Worm (Caenorhabditis elegans) whole organism, young adult: ENCODE results near the gene gly-13.
A peak's percentile ranks its signal among the peaks of the same experiment; 100 is the strongest.

Source experiments
- B0019.2 ChIP-seq: fragments of 200-800 bp; sonication (Bioruptor generic); conservative IDR thresholded peaks from 2 replicates; pipeline ENCODE4 v1.3.6; 2022; ENCODE audit warnings: missing genetic modification reagents, missing genetic modification characterization, missing compliant biosample characterization
- B0261.1 ChIP-seq: sonication (generic microtip); optimal IDR thresholded peaks from 2 replicates; lab custom pipeline; 2016; ENCODE audit warnings: mild to moderate bottlenecking, missing genetic modification characterization, moderate library complexity, missing compliant biosample characterization
- B0336.3 ChIP-seq: fragments of 200-800 bp; sonication (Bioruptor generic); IDR thresholded peaks from 2 replicates; pipeline ENCODE4 v1.3.6; 2022; ENCODE audit warnings: missing genetic modification characterization, missing compliant biosample characterization
- F22D6.2 ChIP-seq: sonication (generic microtip); optimal IDR thresholded peaks from 2 replicates; lab custom pipeline; 2016; ENCODE audit warnings: mild to moderate bottlenecking, missing genetic modification characterization, missing compliant biosample characterization
- F37B4.10 ChIP-seq: fragments of 200-800 bp; sonication (Bioruptor generic); IDR thresholded peaks from 2 replicates; pipeline ENCODE4 v1.3.6; 2022; ENCODE audit warnings: missing genetic modification characterization, missing compliant biosample characterization
- F52B5.7 ChIP-seq: sonication (generic microtip); optimal IDR thresholded peaks from 2 replicates; lab custom pipeline; 2016; ENCODE audit warnings: mild to moderate bottlenecking, missing genetic modification characterization, missing compliant biosample characterization
- F55B11.4 ChIP-seq: sonication (generic microtip); optimal IDR thresholded peaks from 2 replicates; lab custom pipeline; 2016; ENCODE audit warnings: missing compliant biosample characterization, missing genetic modification characterization, borderline replicate concordance; ENCODE audit not compliant: insufficient read depth
- F57A8.1 ChIP-seq: fragments of 200-800 bp; sonication (Bioruptor generic); optimal IDR thresholded peaks from 2 replicates; lab custom pipeline; 2018; ENCODE audit warnings: mild to moderate bottlenecking, missing genetic modification characterization, moderate library complexity, missing compliant biosample characterization
- Y67H2A.10 ChIP-seq: fragments of 200-800 bp; sonication (Bioruptor generic); conservative IDR thresholded peaks from 2 replicates; pipeline ENCODE4 v1.3.6; 2022; ENCODE audit warnings: missing genetic modification reagents, missing genetic modification characterization, missing compliant biosample characterization
- Y79H2A.3 ChIP-seq: fragments of 200-800 bp; sonication (Bioruptor generic); conservative IDR thresholded peaks from 2 replicates; pipeline ENCODE4 v1.3.6; 2022; ENCODE audit warnings: missing genetic modification reagents, missing genetic modification characterization, missing compliant biosample characterization
- Y95B8A.8 ChIP-seq: fragments of 200-800 bp; sonication (Bioruptor generic); IDR thresholded peaks from 2 replicates; pipeline ENCODE4 v1.3.6; 2022; ENCODE audit warnings: missing genetic modification reagents, missing genetic modification characterization, missing compliant biosample characterization
- akir-1 ChIP-seq: fragments of 200-800 bp; sonication (Bioruptor generic); optimal IDR thresholded peaks from 2 replicates; lab custom pipeline; 2018; ENCODE audit warnings: mild to moderate bottlenecking, missing genetic modification characterization, moderate library complexity, missing compliant biosample characterization
- ama-1 ChIP-seq, 3 experiments: fragments of 150-350 bp in 1 of 3; sonication (generic microtip) in 2 of 3; optimal IDR thresholded peaks; 2 replicates each; lab custom pipeline; 2014 to 2018; ENCODE audit warnings: missing biosample characterization in 2 of 3, missing genetic modification characterization in 2 of 3, missing genetic modification reagents in 2 of 3
- aptf-2 ChIP-seq: fragments of 200-800 bp; sonication (Bioruptor generic); conservative IDR thresholded peaks from 2 replicates; pipeline ENCODE4 v1.3.6; 2022; ENCODE audit warnings: missing genetic modification reagents, missing genetic modification characterization, missing compliant biosample characterization
- aptf-3 ChIP-seq: fragments of 200-800 bp; sonication (Bioruptor generic); IDR thresholded peaks from 2 replicates; pipeline ENCODE4 v1.3.6; 2022; ENCODE audit warnings: missing genetic modification characterization, missing compliant biosample characterization
- athp-1 ChIP-seq: sonication (generic microtip); optimal IDR thresholded peaks from 2 replicates; lab custom pipeline; 2017; ENCODE audit warnings: mild to moderate bottlenecking, missing genetic modification characterization, missing compliant biosample characterization
- attf-5 ChIP-seq: fragments of 200-800 bp; sonication (Bioruptor generic); optimal IDR thresholded peaks from 2 replicates; lab custom pipeline; 2018; ENCODE audit warnings: mild to moderate bottlenecking, missing genetic modification characterization, missing compliant biosample characterization
- ceh-40 ChIP-seq: fragments of 200-800 bp; sonication (Bioruptor generic); IDR thresholded peaks from 2 replicates; pipeline ENCODE4 v1.3.6; 2022; ENCODE audit warnings: missing genetic modification characterization, missing compliant biosample characterization
- ceh-58 ChIP-seq: fragments of 200-800 bp; sonication (Bioruptor generic); IDR thresholded peaks from 2 replicates; pipeline ENCODE4 v1.3.6; 2022; ENCODE audit warnings: missing genetic modification characterization, missing compliant biosample characterization
- ceh-79 ChIP-seq: sonication (generic microtip); optimal IDR thresholded peaks from 2 replicates; lab custom pipeline; 2017; ENCODE audit warnings: mild to moderate bottlenecking, missing genetic modification characterization, missing compliant biosample characterization
- die-1 ChIP-seq: sonication (generic microtip); optimal IDR thresholded peaks from 2 replicates; lab custom pipeline; 2016; ENCODE audit warnings: missing genotype, mild to moderate bottlenecking, missing genetic modification characterization, missing compliant biosample characterization
- efl-1 ChIP-seq: fragments of 150-350 bp; optimal IDR thresholded peaks from 2 replicates; lab custom pipeline; 2014; ENCODE audit warnings: missing biosample characterization, missing genetic modification reagents, missing genetic modification characterization
- egl-18 ChIP-seq: fragments of 200-800 bp; sonication (Bioruptor generic); IDR thresholded peaks from 2 replicates; pipeline ENCODE4 v1.3.6; 2022; ENCODE audit warnings: missing genetic modification reagents, missing genetic modification characterization, missing compliant biosample characterization
- fkh-3 ChIP-seq: sonication (generic microtip); optimal IDR thresholded peaks from 2 replicates; lab custom pipeline; 2016; ENCODE audit warnings: mild to moderate bottlenecking, missing genetic modification characterization, missing compliant biosample characterization
- gei-17 ChIP-seq: fragments of 200-800 bp; sonication (Bioruptor generic); optimal IDR thresholded peaks from 2 replicates; lab custom pipeline; 2018; ENCODE audit warnings: mild to moderate bottlenecking, missing genetic modification characterization, missing compliant biosample characterization
- him-1 ChIP-seq: sonication (generic microtip); optimal IDR thresholded peaks from 2 replicates; lab custom pipeline; 2016; ENCODE audit warnings: missing genotype, missing genetic modification reagents, missing genetic modification characterization, missing compliant biosample characterization
- hlh-12 ChIP-seq: sonication (generic microtip); optimal IDR thresholded peaks from 2 replicates; lab custom pipeline; 2016; ENCODE audit warnings: missing genetic modification characterization, missing compliant biosample characterization
- hmg-1.2 ChIP-seq: fragments of 200-800 bp; sonication (Bioruptor generic); IDR thresholded peaks from 2 replicates; pipeline ENCODE4 v1.3.6; 2022; ENCODE audit warnings: missing genetic modification reagents, missing genetic modification characterization, missing compliant biosample characterization
- let-607 ChIP-seq, 2 experiments: fragments of 200-800 bp in 1 of 2; sonication (Bioruptor generic) in 1 of 2; sonication (generic microtip) in 1 of 2; optimal IDR thresholded peaks; 2 replicates each; lab custom pipeline; 2016 to 2018; ENCODE audit warnings: mild to moderate bottlenecking in 2 of 2, missing compliant biosample characterization in 2 of 2, missing genetic modification characterization in 2 of 2, moderate library complexity in 2 of 2, missing genotype in 1 of 2
- lin-54 ChIP-seq: fragments of 200-800 bp; sonication (Bioruptor generic); optimal IDR thresholded peaks from 2 replicates; lab custom pipeline; 2018; ENCODE audit warnings: mild to moderate bottlenecking, missing genetic modification characterization, missing compliant biosample characterization
- lir-1 ChIP-seq: fragments of 200-800 bp; sonication (Bioruptor generic); conservative IDR thresholded peaks from 2 replicates; pipeline ENCODE4 v1.3.6; 2022; ENCODE audit warnings: missing genetic modification reagents, missing genetic modification characterization, missing compliant biosample characterization
- lsl-1 ChIP-seq: fragments of 200-800 bp; sonication (Bioruptor generic); optimal IDR thresholded peaks from 2 replicates; lab custom pipeline; 2018; ENCODE audit warnings: mild to moderate bottlenecking, missing genetic modification characterization, moderate library complexity, missing compliant biosample characterization
- lsy-27 ChIP-seq: sonication (generic microtip); optimal IDR thresholded peaks from 2 replicates; lab custom pipeline; 2017; ENCODE audit warnings: missing genetic modification characterization, mild to moderate bottlenecking, missing compliant biosample characterization, antibody characterized with exemption, missing genotype, borderline replicate concordance; ENCODE audit not compliant: insufficient read depth
- mcd-1 ChIP-seq: fragments of 200-800 bp; sonication (Bioruptor generic); IDR thresholded peaks from 2 replicates; pipeline ENCODE4 v1.3.6; 2022; ENCODE audit warnings: missing genetic modification reagents, missing genetic modification characterization, missing compliant biosample characterization
- mel-28 ChIP-seq: sonication (generic microtip); optimal IDR thresholded peaks from 2 replicates; lab custom pipeline; 2016; ENCODE audit warnings: borderline replicate concordance, mild to moderate bottlenecking, missing genetic modification characterization, missing compliant biosample characterization
- mxl-1 ChIP-seq: sonication (generic microtip); optimal IDR thresholded peaks from 2 replicates; lab custom pipeline; 2016; ENCODE audit warnings: missing genetic modification characterization, missing compliant biosample characterization
- nfyb-1 ChIP-seq: fragments of 200-800 bp; sonication (Bioruptor generic); IDR thresholded peaks from 2 replicates; pipeline ENCODE4 v1.3.6; 2022; ENCODE audit warnings: missing genetic modification reagents, missing genetic modification characterization, missing compliant biosample characterization
- nhr-90 ChIP-seq: sonication (generic microtip); optimal IDR thresholded peaks from 2 replicates; lab custom pipeline; 2016; ENCODE audit warnings: missing genotype, mild to moderate bottlenecking, missing genetic modification characterization, missing compliant biosample characterization
- pbrm-1 ChIP-seq: fragments of 200-800 bp; sonication (Bioruptor generic); IDR thresholded peaks from 2 replicates; pipeline ENCODE4 v1.3.6; 2022; ENCODE audit warnings: missing genetic modification reagents, missing genetic modification characterization, missing compliant biosample characterization
- rcor-1 ChIP-seq: fragments of 200-800 bp; sonication (Bioruptor generic); IDR thresholded peaks from 2 replicates; pipeline ENCODE4 v1.3.6; 2022; ENCODE audit warnings: missing genetic modification reagents, missing genetic modification characterization, missing compliant biosample characterization
- rec-8 ChIP-seq, 2 experiments: sonication (generic microtip); optimal IDR thresholded peaks; 2 replicates each; lab custom pipeline; 2016; ENCODE audit warnings: mild to moderate bottlenecking in 2 of 2, missing genetic modification characterization in 2 of 2, missing genetic modification reagents in 2 of 2, missing genotype in 2 of 2, missing biosample characterization in 1 of 2, missing compliant biosample characterization in 1 of 2, moderate library complexity in 1 of 2
- repo-1 ChIP-seq: sonication (generic microtip); optimal IDR thresholded peaks from 2 replicates; lab custom pipeline; 2017; ENCODE audit warnings: mild to moderate bottlenecking, missing genetic modification characterization, missing compliant biosample characterization
- sea-2 ChIP-seq: fragments of 200-800 bp; sonication (Bioruptor generic); IDR thresholded peaks from 2 replicates; pipeline ENCODE4 v1.3.6; 2022; ENCODE audit warnings: missing genetic modification characterization, missing compliant biosample characterization
- snpc-1.1 ChIP-seq: sonication (generic microtip); optimal IDR thresholded peaks from 2 replicates; lab custom pipeline; 2017; ENCODE audit warnings: missing genetic modification characterization, mild to moderate bottlenecking, missing compliant biosample characterization, antibody characterized with exemption, moderate library complexity, missing genotype, missing genetic modification reagents; ENCODE audit not compliant: insufficient read depth
- snpc-4 ChIP-seq, 5 experiments: fragments of 150-350 bp in 1 of 5; sonication (generic microtip) in 4 of 5; optimal IDR thresholded peaks; 2 replicates each; lab custom pipeline; 2014 to 2018; ENCODE audit warnings: missing genetic modification characterization in 5 of 5, missing biosample characterization in 3 of 5, antibody characterized with exemption in 2 of 5, mild to moderate bottlenecking in 2 of 5, missing compliant biosample characterization in 2 of 5, missing genotype in 2 of 5, moderate library complexity in 2 of 5, missing genetic modification reagents in 1 of 5
- sptf-2 ChIP-seq: fragments of 200-800 bp; sonication (Bioruptor generic); optimal IDR thresholded peaks from 2 replicates; lab custom pipeline; 2018; ENCODE audit warnings: mild to moderate bottlenecking, missing genetic modification characterization, missing compliant biosample characterization
- unc-130 ChIP-seq: sonication (generic microtip); optimal IDR thresholded peaks from 2 replicates; lab custom pipeline; 2016; ENCODE audit warnings: missing genetic modification reagents, missing genetic modification characterization, missing compliant biosample characterization
- zfh-2 ChIP-seq: fragments of 200-800 bp; sonication (Bioruptor generic); conservative IDR thresholded peaks from 2 replicates; pipeline ENCODE4 v1.3.6; 2022; ENCODE audit warnings: missing genetic modification reagents, missing genetic modification characterization, missing compliant biosample characterization

Gene gly-13

ce11 chrX:9264636-9265035 lies 31.8 kb downstream of the gly-13 start (continued):
- TF ChIP-seq sea-2 (no peak), let-607 (tag; optimal IDR thresholded peaks at IDR 0.05; lab: Kevin White, UChicago) (peak in 1 of 2 experiments; percentile 32), nhr-90 (peak; percentile 3), hlh-12 (tag; lab: Kevin White, UChicago) (no peak), lsl-1 (GFP tag; lab: Kevin White, UChicago) (no peak), Y79H2A.3 (GFP tag; lab: Robert Waterston, UW) (no peak), mel-28 (tag; lab: Kevin White, UChicago) (no peak), ceh-79 (tag; lab: Kevin White, UChicago) (no peak), die-1 (no peak), F55B11.4 (tag; lab: Kevin White, UChicago) (no peak), lin-54 (GFP tag; lab: Kevin White, UChicago) (no peak), Y95B8A.8 (no peak), F22D6.2 (tag; lab: Kevin White, UChicago) (peak; percentile 30), fkh-3 (tag; lab: Kevin White, UChicago) (no peak), zfh-2 (GFP tag; lab: Robert Waterston, UW) (no peak), rec-8 (tag; optimal IDR thresholded peaks at IDR 0.05; lab: Kevin White, UChicago) (no peak), mxl-1 (tag; lab: Kevin White, UChicago) (no peak), akir-1 (no peak), F52B5.7 (tag; lab: Kevin White, UChicago) (no peak), lsy-27 (tag; lab: Kevin White, UChicago) (no peak), aptf-3 (GFP tag; lab: Robert Waterston, UW) (no peak), pbrm-1 (GFP tag; lab: Robert Waterston, UW) (0 out of 2 replicates have a peak, but pooled peaks have one; percentile 27), nfyb-1 (GFP tag; lab: Robert Waterston, UW) (peak; percentile 46; the same call in 1 of the 2 replicates), ceh-40 (GFP tag; lab: Robert Waterston, UW) (no peak), egl-18 (GFP tag; lab: Robert Waterston, UW) (no peak), mcd-1 (GFP tag; lab: Robert Waterston, UW) (no peak), lir-1 (GFP tag; lab: Robert Waterston, UW) (no peak), efl-1 (GFP tag; lab: Kevin White, UChicago) (no peak), B0336.3 (GFP tag; lab: Robert Waterston, UW) (peak; percentile 44; the same call in 1 of the 2 replicates), F57A8.1 (no peak), unc-130 (no peak), rcor-1 (GFP tag; lab: Robert Waterston, UW) (no peak), attf-5 (GFP tag; lab: Kevin White, UChicago) (no peak), snpc-4 (GFP tag; optimal IDR thresholded peaks at IDR 0.05; lab: Kevin White, UChicago) (no peak), snpc-4 (tag; optimal IDR thresholded peaks at IDR 0.05; lab: Kevin White, UChicago) (no peak), gei-17 (GFP tag; lab: Kevin White, UChicago) (no peak), F37B4.10 (no peak), repo-1 (tag; lab: Kevin White, UChicago) (no peak), him-1 (tag; lab: Kevin White, UChicago) (no peak), Y67H2A.10 (no peak), ceh-58 (no peak), sptf-2 (no peak), B0019.2 (GFP tag; lab: Robert Waterston, UW) (no peak), aptf-2 (GFP tag; lab: Robert Waterston, UW) (no peak), hmg-1.2 (no peak), ama-1 (optimal IDR thresholded peaks at IDR 0.05; lab: Kevin White, UChicago) (no peak), ama-1 (GFP tag; optimal IDR thresholded peaks at IDR 0.05; lab: Kevin White, UChicago) (no peak), snpc-1.1 (tag; lab: Kevin White, UChicago) (no peak), athp-1 (no peak), B0261.1 (tag; lab: Kevin White, UChicago) (no peak)
